Fruit fly (Drosophila melanogaster): ENCODE results near the gene CG14834.

CG14834 gene

dm6 chr3L:7367798-7368678, 21.1 kb upstream of the CG14834 start (continued):
- TF ChIP-seq Myb (GFP tag; optimal IDR thresholded peaks at IDR 0.05) (no peak), CG7786 (GFP tag; optimal IDR thresholded peaks at IDR 0.05) (no peak), tio (GFP tag; optimal IDR thresholded peaks at IDR 0.05) (no peak), Sry-δ (GFP tag; optimal IDR thresholded peaks at IDR 0.05) (peak; percentile 19), CG8089 (GFP tag; optimal IDR thresholded peaks at IDR 0.05) (no peak), CG14050 (GFP tag; IDR thresholded peaks at IDR 0.05) (peak; percentile 53; the same call in 2 of the 3 replicates), CG31388 (GFP tag; optimal IDR thresholded peaks at IDR 0.05) (no peak), ken (GFP tag; IDR thresholded peaks at IDR 0.05) (no peak), tup (GFP tag; optimal IDR thresholded peaks at IDR 0.05) (no peak), tgo (GFP tag; IDR thresholded peaks at IDR 0.05) (no peak; the same call in 2 of the 3 replicates), CG1832 (GFP tag; optimal IDR thresholded peaks at IDR 0.05) (no peak), Ada2b (GFP tag; IDR thresholded peaks at IDR 0.05) (no peak), CG1233 (GFP tag; optimal IDR thresholded peaks at IDR 0.05) (no peak), CG32532 (GFP tag; IDR thresholded peaks at IDR 0.05) (peak; percentile 57), CG8281 (tag; optimal IDR thresholded peaks at IDR 0.05) (no peak), CG12104 (GFP tag; optimal IDR thresholded peaks at IDR 0.05) (no peak), CG14014 (GFP tag; IDR thresholded peaks at IDR 0.05) (peak; percentile 24; the same call in 1 of the 2 replicates), Rx (GFP tag; IDR thresholded peaks at IDR 0.05) (0 out of 2 replicates have a peak, but pooled peaks have one; percentile 9), NFAT (GFP tag; IDR thresholded peaks at IDR 0.05) (no peak), Sin3A (optimal IDR thresholded peaks at IDR 0.05) (no peak), CG3163 (GFP tag; optimal IDR thresholded peaks at IDR 0.05) (no peak), CG10959 (GFP tag; IDR thresholded peaks at IDR 0.05) (no peak), TFAM (GFP tag; optimal IDR thresholded peaks at IDR 0.05) (no peak), NfI (GFP tag; optimal IDR thresholded peaks at IDR 0.05) (peak; percentile 21), Hand (GFP tag; optimal IDR thresholded peaks at IDR 0.05) (no peak), Hr78 (GFP tag; optimal IDR thresholded peaks at IDR 0.05) (peak in 1 of 2 experiments; percentile 47), seq (GFP tag; IDR thresholded peaks at IDR 0.05) (no peak), Pdp1 (GFP tag; optimal IDR thresholded peaks at IDR 0.05) (peak in 1 of 2 experiments; percentile 49), zfh2 (GFP tag; optimal IDR thresholded peaks at IDR 0.05) (no peak), bowl (GFP tag; IDR thresholded peaks at IDR 0.05) (no peak), kay (GFP tag; optimal IDR thresholded peaks at IDR 0.05) (peak; percentile 89), Kr (GFP tag; optimal IDR thresholded peaks at IDR 0.05) (no peak), CG11560 (tag; IDR thresholded peaks at IDR 0.05) (no peak), GATAe (GFP tag; conservative IDR thresholded peaks at IDR 0.05) (0 out of 2 replicates have a peak, but pooled peaks have one; percentile 31), CG10209 (GFP tag; optimal IDR thresholded peaks at IDR 0.05) (peak; percentile 35), CG12391 (tag; optimal IDR thresholded peaks at IDR 0.05) (peak; percentile 9), gce (GFP tag; IDR thresholded peaks at IDR 0.05) (no peak), emc (GFP tag; optimal IDR thresholded peaks at IDR 0.05) (no peak), sima (GFP tag; optimal IDR thresholded peaks at IDR 0.05) (no peak), bigmax (GFP tag; optimal IDR thresholded peaks at IDR 0.05) (no peak), CG2889 (GFP tag; IDR thresholded peaks at IDR 0.05) (peak; percentile 36; the same call in 1 of the 3 replicates), unpg (GFP tag; optimal IDR thresholded peaks at IDR 0.05) (peak; percentile 59), HmgZ (tag; optimal IDR thresholded peaks at IDR 0.05) (no peak), CG34376 (GFP tag; optimal IDR thresholded peaks at IDR 0.05) (peak; percentile 80), CG14441 (GFP tag; IDR thresholded peaks at IDR 0.05) (no peak), chif (GFP tag; optimal IDR thresholded peaks at IDR 0.05) (no peak), fru (optimal IDR thresholded peaks at IDR 0.05) (no peak), gt (GFP tag; IDR thresholded peaks at IDR 0.05) (no peak), Dek (tag; optimal IDR thresholded peaks at IDR 0.05) (peak; percentile 5), CG6683 (GFP tag; optimal IDR thresholded peaks at IDR 0.05) (no peak)
